Fruit fly (Drosophila melanogaster) whole organism, embryonic: ENCODE measurements around the gene CG11980.

ENCODE experiments used
- ATbp ChIP-seq: fragments of 200-800 bp; sonication (Bioruptor generic); optimal IDR thresholded peaks from 2 replicates; lab custom pipeline; 2017; ENCODE audit warnings: missing biosample characterization, mild to moderate bottlenecking, missing genetic modification characterization, missing genetic modification reagents
- Antp ChIP-seq: fragments of 200-800 bp; sonication (Bioruptor generic); optimal IDR thresholded peaks from 3 replicates; lab custom pipeline; 2016; ENCODE audit warnings: missing biosample characterization, missing genetic modification characterization
- Asciz ChIP-seq: fragments of 200-800 bp; sonication (Bioruptor generic); optimal IDR thresholded peaks from 2 replicates; lab custom pipeline; 2017; ENCODE audit warnings: missing biosample characterization, mild to moderate bottlenecking, missing genetic modification characterization, missing genetic modification reagents
- Atf3 ChIP-seq: fragments of 200-800 bp; sonication (Bioruptor generic); optimal IDR thresholded peaks from 3 replicates; lab custom pipeline; 2016; ENCODE audit warnings: missing biosample characterization, missing genetic modification characterization
- B-H1 ChIP-seq: fragments of 200-800 bp; sonication (Bioruptor generic); IDR thresholded peaks from 3 replicates; pipeline ENCODE4 v1.3.6; 2022; ENCODE audit warnings: missing biosample characterization, missing genetic modification characterization
- C15 ChIP-seq: fragments of 200-800 bp; sonication (Bioruptor generic); IDR thresholded peaks from 3 replicates; pipeline ENCODE4 v1.3.6; 2022; ENCODE audit warnings: missing biosample characterization, missing genetic modification characterization
- CG11093 ChIP-seq: fragments of 200-800 bp; sonication (Bioruptor generic); IDR thresholded peaks from 3 replicates; pipeline ENCODE4 v1.3.6; 2022; ENCODE audit warnings: missing biosample characterization, missing genetic modification characterization
- CG12744 ChIP-seq: fragments of 200-800 bp; sonication (Bioruptor generic); optimal IDR thresholded peaks from 2 replicates; lab custom pipeline; 2016; ENCODE audit warnings: missing biosample characterization, missing genetic modification characterization
- CG13424 ChIP-seq: fragments of 200-800 bp; sonication (Bioruptor generic); optimal IDR thresholded peaks from 2 replicates; lab custom pipeline; 2019; ENCODE audit warnings: missing biosample characterization, mild to moderate bottlenecking, missing genetic modification characterization, moderate library complexity
- CG13775 ChIP-seq: fragments of 200-800 bp; sonication (Bioruptor generic); optimal IDR thresholded peaks from 3 replicates; lab custom pipeline; 2017; ENCODE audit warnings: missing biosample characterization, mild to moderate bottlenecking, missing genetic modification characterization
- CG13894 ChIP-seq: fragments of 200-800 bp; sonication (Bioruptor generic); optimal IDR thresholded peaks from 3 replicates; lab custom pipeline; 2018; ENCODE audit warnings: missing biosample characterization, mild to moderate bottlenecking, missing genetic modification characterization, moderate library complexity
- CG1529 ChIP-seq: fragments of 200-800 bp; sonication (Bioruptor generic); optimal IDR thresholded peaks from 3 replicates; lab custom pipeline; 2018; ENCODE audit warnings: missing biosample characterization, missing genetic modification characterization
- CG1602 ChIP-seq: fragments of 200-800 bp; sonication (Bioruptor generic); optimal IDR thresholded peaks from 3 replicates; lab custom pipeline; 2016; ENCODE audit warnings: missing biosample characterization, missing genetic modification characterization
- CG17359 ChIP-seq: fragments of 200-800 bp; sonication (Bioruptor generic); optimal IDR thresholded peaks from 3 replicates; lab custom pipeline; 2018; ENCODE audit warnings: missing biosample characterization, mild to moderate bottlenecking, missing genetic modification characterization, moderate library complexity
- CG17612 ChIP-seq: fragments of 200-800 bp; sonication (Bioruptor generic); IDR thresholded peaks from 2 replicates; pipeline ENCODE4 v1.3.6; 2022; ENCODE audit warnings: missing biosample characterization, missing genetic modification characterization
- CG17802 ChIP-seq: fragments of 200-800 bp; sonication (Bioruptor generic); optimal IDR thresholded peaks from 2 replicates; lab custom pipeline; 2018; ENCODE audit warnings: missing biosample characterization, mild to moderate bottlenecking, missing genetic modification characterization, moderate library complexity
- CG18011 ChIP-seq: fragments of 200-800 bp; sonication (Bioruptor generic); optimal IDR thresholded peaks from 2 replicates; lab custom pipeline; 2017; ENCODE audit warnings: missing biosample characterization, missing genetic modification characterization, mild to moderate bottlenecking, moderate library complexity, missing genotype
- CG18764 ChIP-seq: fragments of 200-800 bp; sonication (Bioruptor generic); optimal IDR thresholded peaks from 3 replicates; lab custom pipeline; 2016; ENCODE audit warnings: missing biosample characterization, missing genetic modification characterization
- CG30431 ChIP-seq: fragments of 200-800 bp; sonication (Bioruptor generic); optimal IDR thresholded peaks from 2 replicates; lab custom pipeline; 2017; ENCODE audit warnings: missing biosample characterization, missing genetic modification characterization
- CG3065 ChIP-seq: fragments of 200-800 bp; sonication (Bioruptor generic); optimal IDR thresholded peaks from 2 replicates; lab custom pipeline; 2016; ENCODE audit warnings: missing biosample characterization, missing genetic modification characterization
- CG31388 ChIP-seq: fragments of 200-800 bp; sonication (Bioruptor generic); optimal IDR thresholded peaks from 2 replicates; lab custom pipeline; 2016; ENCODE audit warnings: missing biosample characterization, missing genetic modification characterization
- CG31441 ChIP-seq: fragments of 200-800 bp; sonication (Bioruptor generic); IDR thresholded peaks from 2 replicates; pipeline ENCODE4 v1.3.6; 2022; ENCODE audit warnings: missing biosample characterization, missing genetic modification characterization
- CG5180 ChIP-seq: fragments of 200-800 bp; sonication (Bioruptor generic); optimal IDR thresholded peaks from 3 replicates; lab custom pipeline; 2017; ENCODE audit warnings: missing biosample characterization, missing genetic modification characterization, mild to moderate bottlenecking, moderate library complexity, missing genetic modification reagents
- CG7987 ChIP-seq: fragments of 200-800 bp; sonication (Bioruptor generic); optimal IDR thresholded peaks from 2 replicates; lab custom pipeline; 2018; ENCODE audit warnings: missing biosample characterization, mild to moderate bottlenecking, missing genetic modification characterization, moderate library complexity
- CG9215 ChIP-seq: fragments of 200-800 bp; sonication (Bioruptor generic); IDR thresholded peaks from 2 replicates; pipeline ENCODE4 v1.3.6; 2022; ENCODE audit warnings: missing biosample characterization, missing genetic modification characterization
- Chrac-16 ChIP-seq: fragments of 200-800 bp; sonication (Bioruptor generic); optimal IDR thresholded peaks from 3 replicates; lab custom pipeline; 2016; ENCODE audit warnings: missing biosample characterization, missing genetic modification characterization
- Dfd ChIP-seq, 2 experiments: fragments of >200 bp; optimal IDR thresholded peaks; 2 replicates each; lab custom pipeline; 2017; ENCODE audit warnings: missing biosample characterization in 2 of 2, missing genetic modification characterization in 2 of 2
- E2f2 ChIP-seq: fragments of 200-800 bp; sonication (Bioruptor generic); IDR thresholded peaks from 2 replicates; pipeline ENCODE4 v1.3.6; 2022; ENCODE audit warnings: missing biosample characterization, missing genetic modification characterization
- Fer3 ChIP-seq: fragments of 200-800 bp; sonication (Bioruptor generic); optimal IDR thresholded peaks from 2 replicates; lab custom pipeline; 2018; ENCODE audit warnings: missing biosample characterization, mild to moderate bottlenecking, missing genetic modification characterization, moderate library complexity
- HmgZ ChIP-seq: fragments of 200-800 bp; sonication (Bioruptor generic); optimal IDR thresholded peaks from 2 replicates; lab custom pipeline; 2018; ENCODE audit warnings: missing biosample characterization, mild to moderate bottlenecking, missing genetic modification characterization
- Lim3 ChIP-seq: fragments of 200-800 bp; sonication (Bioruptor generic); IDR thresholded peaks from 2 replicates; pipeline ENCODE4 v1.3.6; 2022; ENCODE audit warnings: missing biosample characterization, missing genetic modification characterization
- YL-1 ChIP-seq: fragments of 200-800 bp; sonication (Bioruptor generic); optimal IDR thresholded peaks from 3 replicates; lab custom pipeline; 2017; ENCODE audit warnings: missing biosample characterization, mild to moderate bottlenecking, missing genetic modification characterization
- bab2 ChIP-seq: fragments of 200-800 bp; sonication (Bioruptor generic); optimal IDR thresholded peaks from 2 replicates; lab custom pipeline; 2016; ENCODE audit warnings: missing biosample characterization, missing genetic modification characterization
- bigmax ChIP-seq: fragments of 200-800 bp; sonication (Bioruptor generic); optimal IDR thresholded peaks from 2 replicates; lab custom pipeline; 2018; ENCODE audit warnings: missing biosample characterization, mild to moderate bottlenecking, missing genetic modification characterization
- br ChIP-seq: fragments of >200 bp; optimal IDR thresholded peaks from 2 replicates; lab custom pipeline; 2017
- cg ChIP-seq: fragments of 200-800 bp; sonication (Bioruptor generic); optimal IDR thresholded peaks from 3 replicates; lab custom pipeline; 2019; ENCODE audit warnings: missing biosample characterization, mild to moderate bottlenecking, missing genetic modification characterization, moderate library complexity
- chif ChIP-seq, 2 experiments: fragments of 200-800 bp; sonication (Bioruptor generic); optimal IDR thresholded peaks; 3 replicates each; lab custom pipeline; 2016; ENCODE audit warnings: missing biosample characterization in 2 of 2, missing genetic modification characterization in 2 of 2
- chn ChIP-seq: fragments of 200-800 bp; sonication (Bioruptor generic); optimal IDR thresholded peaks from 2 replicates; lab custom pipeline; 2016; ENCODE audit warnings: missing biosample characterization, missing genetic modification characterization
- da ChIP-seq: fragments of 200-800 bp; sonication (Bioruptor generic); optimal IDR thresholded peaks from 2 replicates; lab custom pipeline; 2016; ENCODE audit warnings: missing biosample characterization, missing genetic modification characterization
- dimm ChIP-seq: fragments of 200-800 bp; sonication (Bioruptor generic); IDR thresholded peaks from 2 replicates; pipeline ENCODE4 v1.3.6; 2022; ENCODE audit warnings: missing biosample characterization, missing genetic modification characterization
- ems ChIP-seq: fragments of 200-800 bp; sonication (Bioruptor generic); optimal IDR thresholded peaks from 3 replicates; lab custom pipeline; 2016; ENCODE audit warnings: missing biosample characterization, missing genetic modification characterization
- fru ChIP-seq: fragments of >200 bp; optimal IDR thresholded peaks from 2 replicates; lab custom pipeline; 2017
- gcm ChIP-seq: fragments of 200-800 bp; sonication (Bioruptor generic); optimal IDR thresholded peaks from 2 replicates; lab custom pipeline; 2019; ENCODE audit warnings: missing biosample characterization, mild to moderate bottlenecking, missing genetic modification characterization, moderate library complexity
- gro ChIP-seq: fragments of 200-800 bp; sonication (Bioruptor generic); optimal IDR thresholded peaks from 2 replicates; lab custom pipeline; 2016; ENCODE audit warnings: missing biosample characterization, missing genetic modification characterization
- gsb ChIP-seq: fragments of 200-800 bp; sonication (Bioruptor generic); IDR thresholded peaks from 2 replicates; pipeline ENCODE4 v1.3.6; 2022; ENCODE audit warnings: missing biosample characterization, missing genetic modification characterization
- hkb ChIP-seq, 2 experiments: fragments of 200-800 bp in 1 of 2; fragments of >200 bp in 1 of 2; sonication (Bioruptor generic) in 1 of 2; IDR thresholded peaks in 1 of 2; optimal IDR thresholded peaks in 1 of 2; 2 replicates each; pipeline versions ENCODE4 v1.3.6 to Lab custom; 2017 to 2022; ENCODE audit warnings: missing biosample characterization in 1 of 2, missing genetic modification characterization in 1 of 2
- kah ChIP-seq: fragments of 200-800 bp; sonication (Bioruptor generic); optimal IDR thresholded peaks from 2 replicates; lab custom pipeline; 2018; ENCODE audit warnings: missing biosample characterization, mild to moderate bottlenecking, missing genetic modification characterization
- org-1 ChIP-seq: fragments of 200-800 bp; sonication (Bioruptor generic); optimal IDR thresholded peaks from 2 replicates; lab custom pipeline; 2017; ENCODE audit warnings: missing biosample characterization, missing genetic modification characterization
- phol ChIP-seq: fragments of 200-800 bp; sonication (Bioruptor generic); optimal IDR thresholded peaks from 3 replicates; lab custom pipeline; 2018; ENCODE audit warnings: missing biosample characterization, mild to moderate bottlenecking, missing genetic modification characterization, moderate library complexity
- salm ChIP-seq: fragments of 200-800 bp; sonication (Bioruptor generic); optimal IDR thresholded peaks from 2 replicates; lab custom pipeline; 2018; ENCODE audit warnings: missing biosample characterization, mild to moderate bottlenecking, missing genetic modification characterization
- sob ChIP-seq: fragments of 200-800 bp; sonication (Bioruptor generic); IDR thresholded peaks from 2 replicates; pipeline ENCODE4 v1.3.6; 2022; ENCODE audit warnings: missing biosample characterization, missing genetic modification characterization
- tap ChIP-seq: fragments of 200-800 bp; optimal IDR thresholded peaks from 3 replicates; lab custom pipeline; 2019; ENCODE audit warnings: missing biosample characterization, mild to moderate bottlenecking, missing genetic modification characterization, moderate library complexity

CG11980 gene

dm6 chr3R:8978768-8979167, 25.0 kb upstream of the CG11980 start (continued):
- TF ChIP-seq CG3065 (GFP tag; lab: Kevin White, UChicago): no peak
- no peak for TF ChIP-seq kah (GFP tag; lab: Kevin White, UChicago)
- no peak for TF ChIP-seq CG5180 (GFP tag; lab: Kevin White, UChicago)
- no peak for TF ChIP-seq Chrac-16
- TF ChIP-seq CG17802 (tag; lab: Kevin White, UChicago): no peak
- TF ChIP-seq da (GFP tag; lab: Kevin White, UChicago): no peak
- no peak for TF ChIP-seq CG9215 (GFP tag; lab: Robert Waterston, UW)
- peak; percentile 56 for TF ChIP-seq CG13424 (tag; lab: Kevin White, UChicago)
- peak; percentile 65 for TF ChIP-seq CG17359 (tag; lab: Kevin White, UChicago)
- TF ChIP-seq ems (GFP tag; lab: Kevin White, UChicago): no peak
- TF ChIP-seq CG12744: no peak
- TF ChIP-seq CG7987 (GFP tag; lab: Kevin White, UChicago): no peak
- TF ChIP-seq CG31441 (GFP tag; lab: Robert Waterston, UW): 0 out of 2 replicates have a peak, but pooled peaks have one; percentile 39
- peak; percentile 14 for TF ChIP-seq CG1602 (GFP tag; lab: Kevin White, UChicago)
- TF ChIP-seq cg: no peak
- TF ChIP-seq ATbp: peak; percentile 55
- no peak for TF ChIP-seq Dfd (GFP tag; optimal IDR thresholded peaks at IDR 0.05; lab: Kevin White, UChicago)
- no peak for TF ChIP-seq tap (tag; lab: Kevin White, UChicago)
- TF ChIP-seq bab2 (GFP tag; lab: Kevin White, UChicago): no peak
- no peak for TF ChIP-seq CG18011 (GFP tag; lab: Kevin White, UChicago)
- no peak for TF ChIP-seq CG18764 (GFP tag; lab: Kevin White, UChicago)
- TF ChIP-seq br: no peak
- TF ChIP-seq CG31388 (GFP tag; lab: Kevin White, UChicago): no peak
- no peak for TF ChIP-seq CG13775
- TF ChIP-seq CG1529 (GFP tag; lab: Kevin White, UChicago): no peak
- no peak for TF ChIP-seq org-1 (GFP tag; lab: Kevin White, UChicago)
- TF ChIP-seq CG13894: no peak
- no peak for TF ChIP-seq sob (GFP tag; lab: Robert Waterston, UW)
- TF ChIP-seq salm: no peak
- no peak for TF ChIP-seq chif (GFP tag; optimal IDR thresholded peaks at IDR 0.05; lab: Kevin White, UChicago)
- no peak for TF ChIP-seq CG17612 (GFP tag; lab: Robert Waterston, UW)
- TF ChIP-seq hkb (optimal IDR thresholded peaks at IDR 0.05; lab: Kevin White, UChicago): no peak
- peak; percentile 57 for TF ChIP-seq hkb (GFP tag; IDR thresholded peaks at IDR 0.05; lab: Robert Waterston, UW)
- no peak for TF ChIP-seq chn
- no peak for TF ChIP-seq YL-1 (GFP tag; lab: Kevin White, UChicago)
- no peak for TF ChIP-seq gsb (GFP tag; lab: Robert Waterston, UW)
- no peak for TF ChIP-seq HmgZ (tag; lab: Kevin White, UChicago)
- TF ChIP-seq Atf3 (GFP tag; lab: Kevin White, UChicago): no peak
- no peak for TF ChIP-seq bigmax (GFP tag; lab: Kevin White, UChicago)
- TF ChIP-seq B-H1 (GFP tag; lab: Robert Waterston, UW): peak; percentile 24; the same call in 1 of the 3 replicates
- no peak for TF ChIP-seq gro (GFP tag; lab: Kevin White, UChicago)
- no peak for TF ChIP-seq Fer3 (tag; lab: Kevin White, UChicago)
- TF ChIP-seq Lim3 (GFP tag; lab: Robert Waterston, UW): no peak
- no peak for TF ChIP-seq gcm
- TF ChIP-seq CG30431 (GFP tag; lab: Kevin White, UChicago): no peak
- no peak for TF ChIP-seq fru
- 0 out of 3 replicates have a peak, but pooled peaks have one; percentile 31 for TF ChIP-seq C15 (GFP tag; lab: Robert Waterston, UW)
- 0 out of 3 replicates have a peak, but pooled peaks have one; percentile 50 for TF ChIP-seq CG11093 (GFP tag; lab: Robert Waterston, UW)
- peak; percentile 57 for TF ChIP-seq phol
- TF ChIP-seq Asciz (GFP tag; lab: Kevin White, UChicago): peak; percentile 21
- no peak for TF ChIP-seq Antp (GFP tag; lab: Kevin White, UChicago)
- 0 out of 2 replicates have a peak, but pooled peaks have one; percentile 10 for TF ChIP-seq E2f2 (GFP tag; lab: Robert Waterston, UW)
- no peak for TF ChIP-seq dimm (GFP tag; lab: Robert Waterston, UW)
